Fruit fly (Drosophila melanogaster): ENCODE measurements around the gene Rh3.

Gene Rh3

DNA sequence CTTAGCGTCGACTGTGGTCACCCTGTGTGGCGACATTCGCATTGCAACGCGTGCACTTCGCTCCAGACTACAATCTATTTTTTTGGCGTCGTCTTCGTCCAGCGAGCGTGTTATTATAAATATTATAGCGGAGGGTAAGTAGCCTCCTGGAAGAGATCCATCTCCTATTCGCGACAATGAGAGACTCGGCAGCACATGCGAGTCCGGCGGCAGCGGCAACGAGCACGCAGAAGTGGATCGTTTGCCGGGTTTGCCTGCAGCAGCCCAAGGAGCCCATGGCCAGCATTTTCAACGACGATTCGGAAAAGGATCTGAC, 50.5 kb downstream of the Rh3 start, which contains the start of gene idc:
TSS of gene idc (plus strand) at position 60 of the 316 bp plus-strand sequence.
- TF ChIP-seq ttk (optimal IDR thresholded peaks at IDR 0.05) (no peak), Sin3A (optimal IDR thresholded peaks at IDR 0.05) (no peak), Myc (optimal IDR thresholded peaks at IDR 0.05) (no peak), insv (optimal IDR thresholded peaks at IDR 0.05) (no peak), h (optimal IDR thresholded peaks at IDR 0.05) (no peak), psq (optimal IDR thresholded peaks at IDR 0.05) (no peak)

All from Kc167 (cell line).